Worm (Caenorhabditis elegans) whole organism, late embryonic: ENCODE measurements around the gene srw-14.
A peak's percentile ranks its signal among the peaks of the same experiment; 100 is the strongest.
"Not testable (repeated sequence)": the region's sequence is repeated elsewhere in the genome, so short reads cannot be mapped to it uniquely, and the experiment has no call there.

Experiments
- C08G9.2 ChIP-seq: sonication (generic microtip); optimal IDR thresholded peaks from 2 replicates; lab custom pipeline; 2016; ENCODE audit warnings: mild to moderate bottlenecking, missing genetic modification characterization, moderate library complexity, missing compliant biosample characterization
- K02D7.2 ChIP-seq: sonication (generic microtip); optimal IDR thresholded peaks from 2 replicates; lab custom pipeline; 2017; ENCODE audit warnings: mild to moderate bottlenecking, missing genetic modification characterization, missing compliant biosample characterization
- K09A11.1 ChIP-seq: sonication (generic microtip); optimal IDR thresholded peaks from 2 replicates; lab custom pipeline; 2017; ENCODE audit warnings: antibody characterized with exemption, mild to moderate bottlenecking, missing genetic modification characterization, missing compliant biosample characterization; ENCODE audit not compliant: insufficient read depth
- Y22D7AL.16 ChIP-seq: sonication (generic microtip); optimal IDR thresholded peaks from 2 replicates; lab custom pipeline; 2016; ENCODE audit warnings: missing genetic modification characterization, missing compliant biosample characterization
- ama-1 ChIP-seq: fragments of 150-350 bp; optimal IDR thresholded peaks from 2 replicates; lab custom pipeline; 2014
- ceh-2 ChIP-seq: sonication (generic microtip); optimal IDR thresholded peaks from 2 replicates; lab custom pipeline; 2016; ENCODE audit warnings: missing genotype, missing genetic modification characterization, missing compliant biosample characterization
- ceh-22 ChIP-seq: sonication (generic microtip); optimal IDR thresholded peaks from 2 replicates; lab custom pipeline; 2017; ENCODE audit warnings: missing biosample characterization, missing genetic modification characterization
- ceh-31 ChIP-seq: sonication (generic microtip); optimal IDR thresholded peaks from 2 replicates; lab custom pipeline; 2016; ENCODE audit warnings: missing genetic modification characterization, missing compliant biosample characterization
- ceh-34 ChIP-seq: sonication (generic microtip); optimal IDR thresholded peaks from 2 replicates; lab custom pipeline; 2016; ENCODE audit warnings: mild to moderate bottlenecking, missing genetic modification characterization, missing compliant biosample characterization
- ceh-6 ChIP-seq: fragments of 200-800 bp; sonication (Bioruptor generic); optimal IDR thresholded peaks from 2 replicates; lab custom pipeline; 2018; ENCODE audit warnings: mild to moderate bottlenecking, missing genetic modification characterization, missing compliant biosample characterization
- ceh-9 ChIP-seq: sonication (generic microtip); optimal IDR thresholded peaks from 2 replicates; lab custom pipeline; 2016; ENCODE audit warnings: mild to moderate bottlenecking, missing genetic modification characterization, inconsistent platforms, missing compliant biosample characterization
- dve-1 ChIP-seq: sonication (generic microtip); optimal IDR thresholded peaks from 2 replicates; lab custom pipeline; 2017; ENCODE audit warnings: antibody characterized with exemption, mild to moderate bottlenecking, missing genetic modification characterization, missing compliant biosample characterization
- elt-2 ChIP-seq: sonication (generic microtip); optimal IDR thresholded peaks from 2 replicates; lab custom pipeline; 2016; ENCODE audit warnings: missing genetic modification reagents, missing genetic modification characterization, missing compliant biosample characterization
- elt-4 ChIP-seq: sonication (generic microtip); optimal IDR thresholded peaks from 2 replicates; lab custom pipeline; 2016; ENCODE audit warnings: missing genetic modification characterization, missing compliant biosample characterization
- eyg-1 ChIP-seq: sonication (generic microtip); optimal IDR thresholded peaks from 2 replicates; lab custom pipeline; 2016; ENCODE audit warnings: missing genotype, missing genetic modification characterization, missing compliant biosample characterization
- fax-1 ChIP-seq: sonication (generic microtip); optimal IDR thresholded peaks from 2 replicates; lab custom pipeline; 2016; ENCODE audit warnings: missing genotype, missing genetic modification characterization, missing compliant biosample characterization
- fkh-10 ChIP-seq: fragments of 150-350 bp; optimal IDR thresholded peaks from 2 replicates; lab custom pipeline; 2014; ENCODE audit warnings: missing biosample characterization, missing genetic modification reagents, missing genetic modification characterization
- fkh-6 ChIP-seq: sonication (generic microtip); optimal IDR thresholded peaks from 2 replicates; lab custom pipeline; 2016; ENCODE audit warnings: missing genetic modification characterization, missing compliant biosample characterization
- gmeb-2 ChIP-seq: sonication (generic microtip); optimal IDR thresholded peaks from 2 replicates; lab custom pipeline; 2016; ENCODE audit warnings: missing genetic modification characterization, inconsistent platforms, missing compliant biosample characterization
- hlh-6 ChIP-seq: sonication (generic microtip); optimal IDR thresholded peaks from 2 replicates; lab custom pipeline; 2016; ENCODE audit warnings: missing genotype, missing genetic modification characterization, missing compliant biosample characterization
- lim-6 ChIP-seq: sonication (generic microtip); optimal IDR thresholded peaks from 2 replicates; lab custom pipeline; 2016; ENCODE audit warnings: missing genetic modification characterization, missing compliant biosample characterization
- lin-11 ChIP-seq: fragments of 200-800 bp; sonication (Bioruptor generic); optimal IDR thresholded peaks from 2 replicates; lab custom pipeline; 2018; ENCODE audit warnings: mild to moderate bottlenecking, missing genetic modification characterization, missing compliant biosample characterization
- mec-3 ChIP-seq: sonication (generic microtip); optimal IDR thresholded peaks from 2 replicates; lab custom pipeline; 2016; ENCODE audit warnings: borderline replicate concordance, missing genetic modification characterization, missing compliant biosample characterization
- nhr-11 ChIP-seq: fragments of 150-350 bp; optimal IDR thresholded peaks from 2 replicates; lab custom pipeline; 2014; ENCODE audit warnings: missing biosample characterization, missing genetic modification characterization
- nhr-232 ChIP-seq: sonication (generic microtip); optimal IDR thresholded peaks from 2 replicates; lab custom pipeline; 2016; ENCODE audit warnings: missing genetic modification characterization, missing compliant biosample characterization
- pag-3 ChIP-seq: sonication (generic microtip); optimal IDR thresholded peaks from 2 replicates; lab custom pipeline; 2016; ENCODE audit warnings: missing compliant biosample characterization, missing genetic modification characterization, borderline replicate concordance
- pqm-1 ChIP-seq: sonication (generic microtip); optimal IDR thresholded peaks from 2 replicates; lab custom pipeline; 2016; ENCODE audit warnings: missing genetic modification characterization, missing compliant biosample characterization
- ref-2 ChIP-seq: sonication (generic microtip); optimal IDR thresholded peaks from 2 replicates; lab custom pipeline; 2016; ENCODE audit warnings: missing genetic modification characterization, missing compliant biosample characterization
- rnt-1 ChIP-seq: sonication (generic microtip); optimal IDR thresholded peaks from 2 replicates; lab custom pipeline; 2016; ENCODE audit warnings: missing genetic modification characterization, missing compliant biosample characterization
- tbx-2 ChIP-seq: sonication (generic microtip); optimal IDR thresholded peaks from 2 replicates; lab custom pipeline; 2016; ENCODE audit warnings: missing genetic modification characterization, missing compliant biosample characterization
- unc-3 ChIP-seq, 2 experiments: fragments of 200-800 bp in 1 of 2; sonication (Bioruptor generic) in 1 of 2; sonication (generic microtip) in 1 of 2; conservative IDR thresholded peaks in 1 of 2; optimal IDR thresholded peaks in 1 of 2; 2 replicates each; pipeline versions ENCODE4 v1.3.6 to Lab custom; 2016 to 2022; ENCODE audit warnings: missing compliant biosample characterization in 2 of 2, missing genetic modification characterization in 2 of 2, missing genetic modification reagents in 1 of 2
- unc-42 ChIP-seq: sonication (generic microtip); optimal IDR thresholded peaks from 2 replicates; lab custom pipeline; 2016; ENCODE audit warnings: missing genotype, missing genetic modification characterization, missing compliant biosample characterization
- unc-55 ChIP-seq: sonication (generic microtip); optimal IDR thresholded peaks from 2 replicates; lab custom pipeline; 2017; ENCODE audit warnings: missing biosample characterization, missing genetic modification reagents, missing genetic modification characterization
- ztf-16 ChIP-seq: sonication (generic microtip); optimal IDR thresholded peaks from 2 replicates; lab custom pipeline; 2017; ENCODE audit warnings: missing genetic modification characterization, missing compliant biosample characterization

The srw-14 gene

DNA sequence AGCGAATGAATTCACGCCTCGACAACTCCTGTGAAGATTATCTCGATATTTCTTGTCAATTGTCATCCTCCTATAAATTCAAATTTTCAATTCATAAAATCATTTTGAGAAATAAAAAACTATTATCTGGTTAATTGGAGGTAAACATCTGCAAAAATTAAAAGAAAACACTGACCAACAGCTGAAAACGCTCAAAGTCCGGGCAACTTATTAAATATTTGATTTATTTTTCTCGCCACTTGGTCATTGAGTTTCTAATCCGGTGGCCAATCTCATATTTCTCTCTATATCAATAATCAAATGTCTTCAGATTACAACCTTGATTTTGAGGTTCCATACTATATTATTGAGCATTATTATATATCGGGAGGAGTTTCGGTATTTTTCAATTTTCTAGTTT is 13.9 kb upstream of the srw-14 start, which contains the start of gene sri-24:
Gene sri-24, plus strand, starts transcription at position 301 of the 400 bp plus-strand sequence.
- not testable (repeated sequence) for TF ChIP-seq rnt-1, ceh-22, gmeb-2 (tag; lab: Kevin White, UChicago)

DNA sequence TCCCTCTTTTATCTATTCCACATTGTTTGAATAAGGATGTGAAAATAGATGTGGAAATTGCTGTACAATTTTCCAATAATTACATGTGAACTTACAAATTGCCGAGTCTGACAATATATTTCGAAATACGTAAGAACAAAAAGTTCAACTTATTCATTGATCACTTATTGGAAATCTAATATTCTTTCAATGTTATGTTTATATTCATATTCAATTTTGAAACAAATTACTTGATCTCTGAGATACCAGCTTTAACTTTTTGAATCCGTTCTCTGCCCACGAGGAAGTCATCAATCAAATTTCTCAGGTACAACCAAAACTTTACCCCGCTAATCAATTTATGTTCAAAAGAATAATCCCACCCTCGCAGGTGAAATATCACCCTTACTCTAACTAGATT is 10.6 kb upstream of the srw-14 start, which contains the start of gene sri-26:
Gene sri-26, plus strand, starts transcription at position 301 of the 400 bp plus-strand sequence.
- not testable (repeated sequence) for TF ChIP-seq K02D7.2 (tag; lab: Kevin White, UChicago); elt-2; hlh-6 (tag; lab: Kevin White, UChicago)

DNA sequence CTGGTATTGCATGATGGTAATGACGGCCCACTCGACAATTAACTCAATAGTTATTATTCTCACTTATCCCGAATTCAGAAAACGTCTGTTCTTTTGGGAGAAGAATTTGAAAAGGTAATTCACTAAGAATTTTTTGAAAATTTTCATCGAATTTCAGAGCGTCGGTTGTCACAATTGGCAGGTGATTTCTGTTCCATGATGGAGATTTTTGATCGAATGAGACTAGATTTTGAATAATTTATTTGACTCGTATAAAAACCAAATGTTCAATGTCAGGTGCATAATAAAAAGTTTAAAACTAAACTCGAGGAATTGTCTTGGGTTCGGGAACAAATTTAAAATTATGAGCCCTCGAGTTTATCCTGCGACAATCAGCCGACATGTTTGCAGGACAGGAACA is 9.0 kb upstream of the srw-14 start, which contains the start of gene sri-25:
Gene sri-25, plus strand, starts transcription at position 301 of the 400 bp plus-strand sequence.
- TF ChIP-seq C08G9.2 (tag; lab: Kevin White, UChicago) (no peak), nhr-232 (tag; lab: Kevin White, UChicago) (no peak), lim-6 (tag; lab: Kevin White, UChicago) (no peak), dve-1 (no peak), unc-3 (GFP tag; conservative IDR thresholded peaks at IDR 0.05; lab: Robert Waterston, UW) (no peak), unc-3 (tag; optimal IDR thresholded peaks at IDR 0.05; lab: Kevin White, UChicago) (no peak), pqm-1 (no peak), fkh-6 (tag; lab: Kevin White, UChicago) (no peak), ztf-16 (no peak)
- TF ChIP-seq, all 69 proteins: peak for 0

ce11 chrV:15221330-15221729 is 4.4 kb upstream of the srw-14 start, which contains the start of gene irld-25:
Gene irld-25 (plus strand): TSS chrV:15221630.
- no peak for TF ChIP-seq rnt-1 (tag; lab: Kevin White, UChicago)
- no peak for TF ChIP-seq unc-42 (tag; lab: Kevin White, UChicago)
- TF ChIP-seq lin-11 (tag; lab: Kevin White, UChicago), result no peak
- no peak for TF ChIP-seq Y22D7AL.16
- TF ChIP-seq nhr-11 (tag; lab: Kevin White, UChicago), result no peak
- TF ChIP-seq mec-3, result no peak

ce11 chrV:15223668-15224067 is 2.1 kb upstream of the srw-14 start, which contains the start of gene srw-24:
Gene srw-24 (plus strand): TSS chrV:15223968.
- TF ChIP-seq fax-1 (tag; lab: Kevin White, UChicago) (no peak), nhr-11 (tag; lab: Kevin White, UChicago) (no peak), ref-2 (tag; lab: Kevin White, UChicago) (no peak), ceh-6 (GFP tag; lab: Kevin White, UChicago) (no peak), nhr-232 (tag; lab: Kevin White, UChicago) (no peak), ceh-2 (no peak), K02D7.2 (tag; lab: Kevin White, UChicago) (no peak), hlh-6 (tag; lab: Kevin White, UChicago) (no peak), Y22D7AL.16 (no peak), mec-3 (no peak), pag-3 (tag; lab: Kevin White, UChicago) (no peak), elt-4 (no peak), fkh-10 (no peak), fkh-6 (tag; lab: Kevin White, UChicago) (no peak)

DNA sequence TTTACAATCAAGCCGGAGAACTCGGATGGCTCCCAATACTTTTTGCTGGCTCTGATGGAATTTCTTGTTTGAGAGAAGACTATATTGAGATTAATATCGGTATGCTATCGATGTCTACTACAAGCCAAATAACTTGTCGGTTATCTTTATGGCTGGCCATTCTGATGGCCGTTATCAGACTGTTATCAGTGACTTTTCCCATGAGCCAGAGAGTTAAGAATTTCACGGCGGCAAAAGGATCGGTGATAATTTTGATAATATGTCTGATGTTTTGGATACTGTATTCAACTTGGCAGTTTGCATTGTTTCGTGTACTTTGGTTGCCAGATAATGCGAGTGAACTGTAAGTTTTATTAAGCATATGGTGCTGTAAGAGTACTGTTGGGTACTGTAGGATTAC is 456 bp downstream of the srw-14 start:
- TF ChIP-seq K09A11.1, result no peak
- TF ChIP-seq elt-2, result peak; percentile 95
- TF ChIP-seq, all 69 proteins: peak for 1

DNA sequence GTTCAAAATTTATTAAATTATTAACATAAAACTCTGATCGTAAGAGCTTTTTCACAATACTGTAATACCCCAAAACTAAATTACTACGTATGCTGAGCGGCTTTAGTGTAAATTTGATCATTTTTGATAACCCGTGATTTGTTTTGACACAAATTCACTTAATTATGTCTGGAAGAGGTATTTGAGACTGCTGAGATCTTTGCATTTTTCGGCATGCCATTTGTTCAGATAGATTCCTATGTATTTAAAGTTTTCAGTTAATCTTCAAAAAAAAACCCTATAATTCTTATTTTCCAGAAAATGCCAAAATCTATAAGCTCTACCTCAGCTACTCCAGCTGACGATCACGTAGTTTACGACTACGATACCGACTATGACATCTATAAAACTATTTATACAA is 4.5 kb downstream of the srw-14 start, which contains the start of gene srw-15:
Gene srw-15, plus strand, starts transcription at position 301 of the 400 bp plus-strand sequence.
- TF ChIP-seq rnt-1 (tag; lab: Kevin White, UChicago), result no peak
- TF ChIP-seq ref-2 (tag; lab: Kevin White, UChicago), result no peak
- TF ChIP-seq elt-4, result no peak
- no peak for TF ChIP-seq ceh-2
- TF ChIP-seq eyg-1 (tag; lab: Kevin White, UChicago), result no peak
- no peak for TF ChIP-seq tbx-2 (tag; lab: Kevin White, UChicago)
- no peak for TF ChIP-seq ama-1 (lab: Kevin White, UChicago)
- TF ChIP-seq unc-42 (tag; lab: Kevin White, UChicago), result no peak
- TF ChIP-seq dve-1, result no peak
- TF ChIP-seq ceh-34, result no peak
- no peak for TF ChIP-seq ceh-9 (tag; lab: Kevin White, UChicago)
- no peak for TF ChIP-seq unc-55
- TF ChIP-seq ceh-31, result no peak
